Worm (Caenorhabditis elegans): Measurements from ENCODE around the gene F21C10.5.

DNA sequence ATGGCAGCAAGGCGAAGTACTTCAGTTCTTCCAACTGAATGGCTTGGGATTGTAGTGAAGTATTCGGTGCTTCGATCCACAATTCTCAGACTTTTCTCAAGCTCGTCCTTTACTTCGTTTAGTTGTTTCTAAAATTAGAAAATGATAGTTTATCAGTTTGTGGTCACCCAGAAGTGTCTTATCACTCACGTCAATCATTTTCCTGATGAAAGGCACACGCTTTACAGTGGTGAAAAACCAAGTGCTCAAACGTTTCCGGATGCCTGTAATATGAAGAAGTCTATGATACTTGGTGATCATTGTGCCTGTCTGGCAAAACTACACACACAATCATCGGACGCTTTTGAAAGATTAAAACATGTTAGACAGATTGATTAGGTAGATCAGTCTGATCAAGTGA is 20.8 kb downstream of the F21C10.5 start:
- TF ChIP-seq unc-62 (GFP tag; optimal IDR thresholded peaks at IDR 0.05) (no peak), nhr-237 (tag; optimal IDR thresholded peaks at IDR 0.05) (no peak), alr-1 (tag; optimal IDR thresholded peaks at IDR 0.05) (no peak), ama-1 (optimal IDR thresholded peaks at IDR 0.05) (no peak), ztf-4 (tag; optimal IDR thresholded peaks at IDR 0.05) (no peak), snpc-4 (tag; optimal IDR thresholded peaks at IDR 0.05) (no peak), nhr-25 (tag; optimal IDR thresholded peaks at IDR 0.05) (no peak), fos-1 (tag; optimal IDR thresholded peaks at IDR 0.05) (peak; percentile 16), mdl-1 (tag; optimal IDR thresholded peaks at IDR 0.05) (no peak), lin-11 (tag; optimal IDR thresholded peaks at IDR 0.05) (no peak)
